Worm (Caenorhabditis elegans): ENCODE measurements around the gene C06C3.10.

ce11 chrII:9338859-9339258 lies 38.2 kb downstream of the C06C3.10 start, which contains the start of gene ttll-12:
- TF ChIP-seq med-1 (GFP tag; optimal IDR thresholded peaks at IDR 0.05; ENCODE audit: insufficient read depth) (no peak), T22C8.4 (GFP tag; IDR thresholded peaks at IDR 0.05) (no peak)
